Fruit fly (Drosophila melanogaster): Measurements from ENCODE around the gene Mrm2.

- TF ChIP-seq CG11294 (GFP tag; IDR thresholded peaks at IDR 0.05) = no peak
- TF ChIP-seq CG16779 (tag; optimal IDR thresholded peaks at IDR 0.05) = no peak
- TF ChIP-seq acj6 (GFP tag; optimal IDR thresholded peaks at IDR 0.05) = no peak
- no peak for TF ChIP-seq Sox102F (GFP tag; optimal IDR thresholded peaks at IDR 0.05)
Measured at dm6 chr3R:19858017-19858659, 3.3 kb upstream of the Mrm2 start.

All from whole organism, prepupa.